Fruit fly (Drosophila melanogaster) whole organism, embryonic: ENCODE measurements around the gene Dpp10.
A peak's percentile ranks its signal among the peaks of the same experiment; 100 is the strongest.

Experiments
- Asciz ChIP-seq: fragments of 200-800 bp; sonication (Bioruptor generic); optimal IDR thresholded peaks from 2 replicates; lab custom pipeline; 2017; ENCODE audit warnings: missing biosample characterization, mild to moderate bottlenecking, missing genetic modification characterization, missing genetic modification reagents
- Awh ChIP-seq: fragments of 200-800 bp; sonication (Bioruptor generic); IDR thresholded peaks from 2 replicates; pipeline ENCODE4, ENCODE4 v1.3.6; 2022; ENCODE audit warnings: missing biosample characterization, missing genetic modification characterization
- BEAF-32 ChIP-seq: fragments of 200-800 bp; sonication (Bioruptor generic); optimal IDR thresholded peaks from 3 replicates; lab custom pipeline; 2017; ENCODE audit warnings: missing biosample characterization, missing genetic modification characterization, mild to moderate bottlenecking, moderate library complexity, missing genetic modification reagents
- CG10959 ChIP-seq: fragments of 200-800 bp; sonication (Bioruptor generic); IDR thresholded peaks from 2 replicates; pipeline ENCODE4 v1.3.6; 2022; ENCODE audit warnings: missing biosample characterization, missing genetic modification characterization
- CG12155 ChIP-seq: fragments of 200-800 bp; sonication (Bioruptor generic); optimal IDR thresholded peaks from 3 replicates; lab custom pipeline; 2016; ENCODE audit warnings: missing biosample characterization, missing genetic modification characterization
- CG12942 ChIP-seq: fragments of 200-800 bp; sonication (Bioruptor generic); optimal IDR thresholded peaks from 3 replicates; lab custom pipeline; 2016; ENCODE audit warnings: missing biosample characterization, missing genetic modification characterization
- CG14050 ChIP-seq: fragments of 200-800 bp; sonication (Bioruptor generic); IDR thresholded peaks from 3 replicates; pipeline ENCODE4 v1.3.6; 2022; ENCODE audit warnings: missing biosample characterization, missing genetic modification characterization
- CG15479 ChIP-seq: fragments of 200-800 bp; sonication (Bioruptor generic); optimal IDR thresholded peaks from 3 replicates; lab custom pipeline; 2019; ENCODE audit warnings: missing biosample characterization, mild to moderate bottlenecking, missing genetic modification characterization, moderate library complexity
- CG15696 ChIP-seq: fragments of 200-800 bp; sonication (Bioruptor generic); optimal IDR thresholded peaks from 2 replicates; lab custom pipeline; 2019; ENCODE audit warnings: missing biosample characterization, mild to moderate bottlenecking, missing genetic modification characterization, moderate library complexity
- CG16813 ChIP-seq: fragments of 200-800 bp; sonication (Bioruptor generic); IDR thresholded peaks from 3 replicates; pipeline ENCODE4 v1.3.6; 2022; ENCODE audit warnings: missing biosample characterization, missing genetic modification characterization; ENCODE audit not compliant: partially characterized antibody
- CG16863 ChIP-seq: fragments of 200-800 bp; sonication (Bioruptor generic); optimal IDR thresholded peaks from 3 replicates; lab custom pipeline; 2016; ENCODE audit warnings: missing biosample characterization, missing genetic modification characterization
- CG32767 ChIP-seq: fragments of 200-800 bp; sonication (Bioruptor generic); IDR thresholded peaks from 2 replicates; pipeline ENCODE4 v1.3.6; 2022; ENCODE audit warnings: missing biosample characterization, missing genetic modification characterization
- CG3726 ChIP-seq: fragments of 200-800 bp; sonication (Bioruptor generic); IDR thresholded peaks from 3 replicates; pipeline ENCODE4, ENCODE4 v1.3.6; 2022; ENCODE audit warnings: missing biosample characterization, missing genetic modification characterization
- CG43689 ChIP-seq: fragments of 200-800 bp; sonication (Bioruptor generic); IDR thresholded peaks from 2 replicates; pipeline ENCODE4 v1.3.6; 2022; ENCODE audit warnings: missing biosample characterization, missing genetic modification characterization
- CG6689 ChIP-seq: fragments of 200-800 bp; sonication (Bioruptor generic); IDR thresholded peaks from 2 replicates; pipeline ENCODE4 v1.3.6; 2022; ENCODE audit warnings: missing biosample characterization, missing genetic modification characterization
- CG7745 ChIP-seq: fragments of 200-800 bp; sonication (Bioruptor generic); optimal IDR thresholded peaks from 2 replicates; lab custom pipeline; 2018; ENCODE audit warnings: missing biosample characterization, mild to moderate bottlenecking, missing genetic modification characterization, moderate library complexity
- CG7786 ChIP-seq: fragments of 200-800 bp; sonication (Bioruptor generic); optimal IDR thresholded peaks from 2 replicates; lab custom pipeline; 2016; ENCODE audit warnings: missing biosample characterization, missing genetic modification characterization
- CG8924 ChIP-seq: fragments of 200-800 bp; optimal IDR thresholded peaks from 3 replicates; lab custom pipeline; 2019; ENCODE audit warnings: missing biosample characterization, mild to moderate bottlenecking, missing genetic modification characterization, moderate library complexity
- CG9797 ChIP-seq: fragments of 200-800 bp; sonication (Bioruptor generic); optimal IDR thresholded peaks from 3 replicates; lab custom pipeline; 2018; ENCODE audit warnings: missing biosample characterization, mild to moderate bottlenecking, missing genetic modification characterization
- CG9932 ChIP-seq: fragments of 200-800 bp; sonication (Bioruptor generic); IDR thresholded peaks from 2 replicates; pipeline ENCODE4 v1.3.6; 2022; ENCODE audit warnings: missing biosample characterization, missing genetic modification characterization
- CkIIα-i1 ChIP-seq: fragments of 200-800 bp; sonication (Bioruptor generic); IDR thresholded peaks from 2 replicates; pipeline ENCODE4 v1.3.6; 2022; ENCODE audit warnings: missing biosample characterization, missing genetic modification characterization
- E2f2 ChIP-seq: fragments of 200-800 bp; sonication (Bioruptor generic); IDR thresholded peaks from 2 replicates; pipeline ENCODE4 v1.3.6; 2022; ENCODE audit warnings: missing biosample characterization, missing genetic modification characterization
- Fer2 ChIP-seq: fragments of 200-800 bp; sonication (Bioruptor generic); optimal IDR thresholded peaks from 2 replicates; lab custom pipeline; 2018; ENCODE audit warnings: missing biosample characterization, mild to moderate bottlenecking, missing genetic modification characterization, moderate library complexity
- HmgD ChIP-seq: fragments of 200-800 bp; sonication (Bioruptor generic); optimal IDR thresholded peaks from 3 replicates; lab custom pipeline; 2016; ENCODE audit warnings: missing biosample characterization, missing genetic modification characterization
- Meics ChIP-seq: fragments of 200-800 bp; sonication (Bioruptor generic); optimal IDR thresholded peaks from 2 replicates; lab custom pipeline; 2017; ENCODE audit warnings: missing biosample characterization, mild to moderate bottlenecking, missing genetic modification characterization
- Mes4 ChIP-seq: fragments of 200-800 bp; sonication (Bioruptor generic); optimal IDR thresholded peaks from 2 replicates; lab custom pipeline; 2016; ENCODE audit warnings: missing biosample characterization, missing genetic modification characterization
- Opbp ChIP-seq: fragments of 200-800 bp; sonication (Bioruptor generic); IDR thresholded peaks from 3 replicates; pipeline ENCODE4 v1.3.6; 2022; ENCODE audit warnings: missing biosample characterization, missing genetic modification characterization; ENCODE audit not compliant: partially characterized antibody
- PHDP ChIP-seq: fragments of 200-800 bp; sonication (Bioruptor generic); optimal IDR thresholded peaks from 3 replicates; lab custom pipeline; 2018; ENCODE audit warnings: missing biosample characterization, mild to moderate bottlenecking, missing genetic modification characterization, moderate library complexity
- Spps ChIP-seq: fragments of 200-800 bp; sonication (Bioruptor generic); optimal IDR thresholded peaks from 2 replicates; lab custom pipeline; 2018; ENCODE audit warnings: missing biosample characterization, mild to moderate bottlenecking, missing genetic modification characterization
- Trl ChIP-seq, 3 experiments: fragments of >200 bp in 2 of 3; fragments of 200-800 bp in 1 of 3; sonication (Bioruptor generic) in 1 of 3; optimal IDR thresholded peaks; 2 replicates in 1 of 3; 3 replicates in 2 of 3; lab custom pipeline; 2016 to 2017; ENCODE audit warnings: missing biosample characterization in 1 of 3, missing genetic modification characterization in 1 of 3
- ase ChIP-seq: fragments of 200-800 bp; sonication (Bioruptor generic); IDR thresholded peaks from 3 replicates; pipeline ENCODE4 v1.3.6; 2022; ENCODE audit warnings: missing biosample characterization, missing genetic modification characterization
- cad ChIP-seq: fragments of >200 bp; optimal IDR thresholded peaks from 2 replicates; lab custom pipeline; 2017; ENCODE audit warnings: missing biosample characterization, missing genetic modification characterization
- chinmo ChIP-seq: fragments of 200-800 bp; sonication (Bioruptor generic); IDR thresholded peaks from 4 replicates; pipeline ENCODE4 v1.3.6; 2022; ENCODE audit warnings: missing biosample characterization, missing genetic modification characterization; ENCODE audit not compliant: partially characterized antibody
- chm ChIP-seq: fragments of 200-800 bp; sonication (Bioruptor generic); IDR thresholded peaks from 2 replicates; pipeline ENCODE4 v1.3.6; 2022; ENCODE audit warnings: missing biosample characterization, missing genetic modification characterization
- dan ChIP-seq: fragments of 200-800 bp; sonication (Bioruptor generic); IDR thresholded peaks from 2 replicates; pipeline ENCODE4 v1.3.6; 2022; ENCODE audit warnings: missing biosample characterization, missing genetic modification characterization
- fd102C ChIP-seq: fragments of 200-800 bp; sonication (Bioruptor generic); optimal IDR thresholded peaks from 2 replicates; lab custom pipeline; 2018; ENCODE audit warnings: missing biosample characterization, mild to moderate bottlenecking, missing genetic modification characterization, moderate library complexity
- hth ChIP-seq: fragments of >200 bp; optimal IDR thresholded peaks from 2 replicates; lab custom pipeline; 2017; ENCODE audit warnings: inconsistent platforms
- lmd ChIP-seq: fragments of 200-800 bp; sonication (Bioruptor generic); IDR thresholded peaks from 2 replicates; pipeline ENCODE4 v1.3.6; 2022; ENCODE audit warnings: missing biosample characterization, missing genetic modification characterization
- mam ChIP-seq: fragments of 200-800 bp; sonication (Bioruptor generic); optimal IDR thresholded peaks from 3 replicates; lab custom pipeline; 2016; ENCODE audit warnings: missing biosample characterization, missing genetic modification characterization
- nmo ChIP-seq: fragments of 200-800 bp; sonication (Bioruptor generic); optimal IDR thresholded peaks from 2 replicates; lab custom pipeline; 2018; ENCODE audit warnings: missing biosample characterization, mild to moderate bottlenecking, missing genetic modification characterization, moderate library complexity
- rib ChIP-seq: fragments of 200-800 bp; sonication (Bioruptor generic); IDR thresholded peaks from 2 replicates; pipeline ENCODE4 v1.3.6; 2022; ENCODE audit warnings: missing biosample characterization, missing genetic modification characterization
- ro ChIP-seq: fragments of 200-800 bp; sonication (Bioruptor generic); IDR thresholded peaks from 2 replicates; pipeline ENCODE4 v1.3.6; 2022; ENCODE audit warnings: missing biosample characterization, missing genetic modification characterization
- sna ChIP-seq: fragments of 200-800 bp; sonication (Bioruptor generic); IDR thresholded peaks from 2 replicates; pipeline ENCODE4 v1.3.6; 2022; ENCODE audit warnings: missing biosample characterization, missing genetic modification characterization; ENCODE audit not compliant: partially characterized antibody
- ssp ChIP-seq: fragments of 200-800 bp; sonication (Bioruptor generic); IDR thresholded peaks from 2 replicates; pipeline ENCODE4 v1.3.6; 2022; ENCODE audit warnings: missing biosample characterization, missing genetic modification characterization
- stwl ChIP-seq: fragments of 200-800 bp; sonication (Bioruptor generic); optimal IDR thresholded peaks from 3 replicates; lab custom pipeline; 2018; ENCODE audit warnings: missing biosample characterization, mild to moderate bottlenecking, missing genetic modification characterization, moderate library complexity
- twi ChIP-seq: fragments of 200-800 bp; optimal IDR thresholded peaks from 2 replicates; lab custom pipeline; 2019; ENCODE audit warnings: missing biosample characterization, mild to moderate bottlenecking, missing genetic modification characterization, moderate library complexity
- vfl ChIP-seq: fragments of 200-800 bp; sonication (Bioruptor generic); optimal IDR thresholded peaks from 2 replicates; lab custom pipeline; 2016; ENCODE audit warnings: missing biosample characterization, missing genetic modification characterization
- vvl ChIP-seq: fragments of 200-800 bp; sonication (Bioruptor generic); IDR thresholded peaks from 2 replicates; pipeline ENCODE4 v1.3.6; 2022; ENCODE audit warnings: missing biosample characterization, missing genetic modification characterization
- zen2 ChIP-seq: fragments of 200-800 bp; sonication (Bioruptor generic); IDR thresholded peaks from 3 replicates; pipeline ENCODE4 v1.3.6; 2022; ENCODE audit warnings: missing biosample characterization, missing genetic modification characterization; ENCODE audit not compliant: partially characterized antibody

Dpp10 gene

dm6 chr2L:6610683-6611373 is 10.0 kb upstream of the Dpp10 start, which contains the start of gene CG11050 (continued):
- TF ChIP-seq PHDP (peak; percentile 83), E2f2 (GFP tag; lab: Robert Waterston, UW) (peak; percentile 68), CG32767 (GFP tag; lab: Robert Waterston, UW) (peak; percentile 55), CG3726 (GFP tag; lab: Robert Waterston, UW) (0 out of 3 replicates have a peak, but pooled peaks have one; percentile 17), ro (GFP tag; lab: Robert Waterston, UW) (no peak), stwl (peak; percentile 96), vfl (GFP tag; lab: Kevin White, UChicago) (peak; percentile 89), Fer2 (no peak), Awh (peak; percentile 39; the same call in 1 of the 2 replicates), hth (lab: Kevin White, UChicago) (no peak), dan (GFP tag; lab: Robert Waterston, UW) (no peak), Meics (GFP tag; lab: Kevin White, UChicago) (peak; percentile 79), chinmo (GFP tag; lab: Robert Waterston, UW) (peak; percentile 73; the same call in 1 of the 4 replicates), zen2 (GFP tag; lab: Robert Waterston, UW) (peak; percentile 38; the same call in 1 of the 3 replicates), CG9932 (GFP tag; lab: Robert Waterston, UW) (peak; percentile 87), mam (GFP tag; lab: Kevin White, UChicago) (peak; percentile 87), CG15479 (GFP tag; lab: Kevin White, UChicago) (peak; percentile 91), rib (GFP tag; lab: Robert Waterston, UW) (peak; percentile 84; the same call in 1 of the 2 replicates), Opbp (GFP tag; lab: Robert Waterston, UW) (peak; percentile 67; the same call in 2 of the 3 replicates), CG16863 (GFP tag; lab: Kevin White, UChicago) (peak; percentile 73), CG6689 (GFP tag; lab: Robert Waterston, UW) (peak; percentile 55), lmd (GFP tag; lab: Robert Waterston, UW) (peak; percentile 74), Trl (optimal IDR thresholded peaks at IDR 0.05; lab: Kevin White, UChicago) (no peak), Trl (GFP tag; optimal IDR thresholded peaks at IDR 0.05; lab: Kevin White, UChicago) (peak; percentile 82), vvl (GFP tag; lab: Robert Waterston, UW) (peak; percentile 89), CG9797 (GFP tag; lab: Kevin White, UChicago) (peak; percentile 95), CG12942 (GFP tag; lab: Kevin White, UChicago) (peak; percentile 81), CG15696 (tag; lab: Kevin White, UChicago) (peak; percentile 49), CG7745 (tag; lab: Kevin White, UChicago) (no peak), HmgD (peak; percentile 97), CG16813 (GFP tag; lab: Robert Waterston, UW) (peak; percentile 34; the same call in 1 of the 3 replicates), twi (peak; percentile 48), CG14050 (GFP tag; lab: Robert Waterston, UW) (peak; percentile 66; the same call in 2 of the 3 replicates), chm (peak; percentile 64), ase (peak; percentile 45; the same call in 1 of the 3 replicates), CG8924 (peak; percentile 59), nmo (GFP tag; lab: Kevin White, UChicago) (peak; percentile 77), BEAF-32 (GFP tag; lab: Kevin White, UChicago) (peak; percentile 52), CG43689 (GFP tag; lab: Robert Waterston, UW) (no peak), sna (peak; percentile 73), CG7786 (GFP tag; lab: Kevin White, UChicago) (peak; percentile 84), ssp (peak; percentile 43), Asciz (GFP tag; lab: Kevin White, UChicago) (peak; percentile 67), Spps (tag; lab: Kevin White, UChicago) (peak; percentile 28), CG10959 (GFP tag; lab: Robert Waterston, UW) (peak; percentile 38), CkIIα-i1 (GFP tag; lab: Robert Waterston, UW) (no peak), CG12155 (GFP tag; lab: Kevin White, UChicago) (peak; percentile 73), fd102C (GFP tag; lab: Kevin White, UChicago) (no peak), cad (GFP tag; lab: Kevin White, UChicago) (no peak), Mes4 (GFP tag; lab: Kevin White, UChicago) (peak; percentile 69)
